Worm (Caenorhabditis elegans) whole organism, young adult: ENCODE measurements around the gene prx-19.

Experiments
- B0019.2 ChIP-seq: fragments of 200-800 bp; sonication (Bioruptor generic); conservative IDR thresholded peaks from 2 replicates; pipeline ENCODE4 v1.3.6; 2022; ENCODE audit warnings: missing genetic modification reagents, missing genetic modification characterization, missing compliant biosample characterization
- D2030.7 ChIP-seq: fragments of 200-800 bp; sonication (Bioruptor generic); IDR thresholded peaks from 2 replicates; pipeline ENCODE4 v1.3.6; 2022; ENCODE audit warnings: missing genetic modification reagents, missing genetic modification characterization, missing compliant biosample characterization
- F23B12.7 ChIP-seq: sonication (generic microtip); optimal IDR thresholded peaks from 2 replicates; lab custom pipeline; 2017; ENCODE audit warnings: missing genetic modification characterization, mild to moderate bottlenecking, missing compliant biosample characterization, antibody characterized with exemption, moderate library complexity; ENCODE audit not compliant: insufficient read depth
- F33H1.4 ChIP-seq: fragments of 200-800 bp; sonication (Bioruptor generic); IDR thresholded peaks from 2 replicates; pipeline ENCODE4 v1.3.6; 2022; ENCODE audit warnings: missing genetic modification reagents, missing genetic modification characterization, missing compliant biosample characterization
- F39B2.1 ChIP-seq: fragments of 200-800 bp; sonication (Bioruptor generic); IDR thresholded peaks from 2 replicates; pipeline ENCODE4 v1.3.6; 2022; ENCODE audit warnings: missing genetic modification reagents, missing genetic modification characterization, missing compliant biosample characterization
- F52B5.7 ChIP-seq: sonication (generic microtip); optimal IDR thresholded peaks from 2 replicates; lab custom pipeline; 2016; ENCODE audit warnings: mild to moderate bottlenecking, missing genetic modification characterization, missing compliant biosample characterization
- F57C9.4 ChIP-seq: sonication (generic microtip); optimal IDR thresholded peaks from 2 replicates; lab custom pipeline; 2017; ENCODE audit warnings: mild to moderate bottlenecking, missing genetic modification characterization, missing compliant biosample characterization
- K12H6.12 ChIP-seq: fragments of 200-800 bp; sonication (Bioruptor generic); optimal IDR thresholded peaks from 2 replicates; lab custom pipeline; 2018; ENCODE audit warnings: mild to moderate bottlenecking, missing genetic modification characterization, missing compliant biosample characterization
- T26A5.8 ChIP-seq: sonication (generic microtip); optimal IDR thresholded peaks from 2 replicates; lab custom pipeline; 2016; ENCODE audit warnings: missing genetic modification characterization, missing compliant biosample characterization
- Y67H2A.10 ChIP-seq: fragments of 200-800 bp; sonication (Bioruptor generic); conservative IDR thresholded peaks from 2 replicates; pipeline ENCODE4 v1.3.6; 2022; ENCODE audit warnings: missing genetic modification reagents, missing genetic modification characterization, missing compliant biosample characterization
- akir-1 ChIP-seq: fragments of 200-800 bp; sonication (Bioruptor generic); optimal IDR thresholded peaks from 2 replicates; lab custom pipeline; 2018; ENCODE audit warnings: mild to moderate bottlenecking, missing genetic modification characterization, moderate library complexity, missing compliant biosample characterization
- ama-1 ChIP-seq, 3 experiments: fragments of 150-350 bp in 1 of 3; sonication (generic microtip) in 2 of 3; optimal IDR thresholded peaks; 2 replicates each; lab custom pipeline; 2014 to 2018; ENCODE audit warnings: missing biosample characterization in 2 of 3, missing genetic modification characterization in 2 of 3, missing genetic modification reagents in 2 of 3
- aptf-3 ChIP-seq: fragments of 200-800 bp; sonication (Bioruptor generic); IDR thresholded peaks from 2 replicates; pipeline ENCODE4 v1.3.6; 2022; ENCODE audit warnings: missing genetic modification characterization, missing compliant biosample characterization
- attf-5 ChIP-seq: fragments of 200-800 bp; sonication (Bioruptor generic); optimal IDR thresholded peaks from 2 replicates; lab custom pipeline; 2018; ENCODE audit warnings: mild to moderate bottlenecking, missing genetic modification characterization, missing compliant biosample characterization
- cebp-2 ChIP-seq: fragments of 200-800 bp; sonication (Bioruptor generic); IDR thresholded peaks from 2 replicates; pipeline ENCODE4 v1.3.6; 2022; ENCODE audit warnings: missing genetic modification characterization, missing compliant biosample characterization
- ceh-27 ChIP-seq: fragments of 200-800 bp; sonication (Bioruptor generic); optimal IDR thresholded peaks from 2 replicates; lab custom pipeline; 2018; ENCODE audit warnings: mild to moderate bottlenecking, missing genetic modification characterization, moderate library complexity, missing compliant biosample characterization
- ceh-40 ChIP-seq: fragments of 200-800 bp; sonication (Bioruptor generic); IDR thresholded peaks from 2 replicates; pipeline ENCODE4 v1.3.6; 2022; ENCODE audit warnings: missing genetic modification characterization, missing compliant biosample characterization
- chd-7 ChIP-seq: sonication (generic microtip); optimal IDR thresholded peaks from 2 replicates; lab custom pipeline; 2016; ENCODE audit warnings: mild to moderate bottlenecking, missing genetic modification characterization, moderate library complexity, missing compliant biosample characterization
- egl-44 ChIP-seq: fragments of 200-800 bp; sonication (Bioruptor generic); IDR thresholded peaks from 2 replicates; pipeline ENCODE4 v1.3.6; 2022; ENCODE audit warnings: missing genetic modification reagents, missing genetic modification characterization, missing compliant biosample characterization
- egrh-3 ChIP-seq: fragments of 200-800 bp; sonication (Bioruptor generic); IDR thresholded peaks from 2 replicates; pipeline ENCODE4 v1.3.6; 2022; ENCODE audit warnings: missing genetic modification reagents, missing genetic modification characterization, missing compliant biosample characterization
- him-1 ChIP-seq: sonication (generic microtip); optimal IDR thresholded peaks from 2 replicates; lab custom pipeline; 2016; ENCODE audit warnings: missing genotype, missing genetic modification reagents, missing genetic modification characterization, missing compliant biosample characterization
- hlh-12 ChIP-seq: sonication (generic microtip); optimal IDR thresholded peaks from 2 replicates; lab custom pipeline; 2016; ENCODE audit warnings: missing genetic modification characterization, missing compliant biosample characterization
- hlh-26 ChIP-seq: fragments of 200-800 bp; sonication (Bioruptor generic); conservative IDR thresholded peaks from 2 replicates; pipeline ENCODE4 v1.3.6; 2022; ENCODE audit warnings: missing genetic modification reagents, missing genetic modification characterization, missing compliant biosample characterization
- let-526 ChIP-seq: fragments of 200-800 bp; sonication (Bioruptor generic); IDR thresholded peaks from 2 replicates; pipeline ENCODE4 v1.3.6; 2022; ENCODE audit warnings: missing genetic modification reagents, missing genetic modification characterization, missing compliant biosample characterization
- let-607 ChIP-seq, 2 experiments: fragments of 200-800 bp in 1 of 2; sonication (Bioruptor generic) in 1 of 2; sonication (generic microtip) in 1 of 2; optimal IDR thresholded peaks; 2 replicates each; lab custom pipeline; 2016 to 2018; ENCODE audit warnings: mild to moderate bottlenecking in 2 of 2, missing compliant biosample characterization in 2 of 2, missing genetic modification characterization in 2 of 2, moderate library complexity in 2 of 2, missing genotype in 1 of 2
- lin-35 ChIP-seq, 3 experiments: fragments of 150-350 bp in 2 of 3; sonication (generic microtip) in 1 of 3; optimal IDR thresholded peaks; 2 replicates each; lab custom pipeline; 2014 to 2018; ENCODE audit warnings: missing biosample characterization in 3 of 3, missing genetic modification characterization in 3 of 3, missing genetic modification reagents in 3 of 3
- lin-40 ChIP-seq: sonication (generic microtip); optimal IDR thresholded peaks from 2 replicates; lab custom pipeline; 2016; ENCODE audit warnings: missing genetic modification characterization, mild to moderate bottlenecking, missing compliant biosample characterization, missing genotype, missing genetic modification reagents
- lir-1 ChIP-seq: fragments of 200-800 bp; sonication (Bioruptor generic); conservative IDR thresholded peaks from 2 replicates; pipeline ENCODE4 v1.3.6; 2022; ENCODE audit warnings: missing genetic modification reagents, missing genetic modification characterization, missing compliant biosample characterization
- mes-4 ChIP-seq: sonication (generic microtip); optimal IDR thresholded peaks from 2 replicates; lab custom pipeline; 2016; ENCODE audit warnings: missing genotype, missing genetic modification characterization, missing compliant biosample characterization
- mxl-1 ChIP-seq: sonication (generic microtip); optimal IDR thresholded peaks from 2 replicates; lab custom pipeline; 2016; ENCODE audit warnings: missing genetic modification characterization, missing compliant biosample characterization
- nfya-1 ChIP-seq: sonication (generic microtip); optimal IDR thresholded peaks from 2 replicates; lab custom pipeline; 2017; ENCODE audit warnings: antibody characterized with exemption, missing compliant biosample characterization, missing genetic modification characterization, borderline replicate concordance; ENCODE audit not compliant: insufficient read depth
- nfya-2 ChIP-seq: fragments of 200-800 bp; sonication (Bioruptor generic); IDR thresholded peaks from 2 replicates; pipeline ENCODE4 v1.3.6; 2022; ENCODE audit warnings: missing genetic modification reagents, missing genetic modification characterization, missing compliant biosample characterization
- nfyb-1 ChIP-seq: fragments of 200-800 bp; sonication (Bioruptor generic); IDR thresholded peaks from 2 replicates; pipeline ENCODE4 v1.3.6; 2022; ENCODE audit warnings: missing genetic modification reagents, missing genetic modification characterization, missing compliant biosample characterization
- nhr-90 ChIP-seq: sonication (generic microtip); optimal IDR thresholded peaks from 2 replicates; lab custom pipeline; 2016; ENCODE audit warnings: missing genotype, mild to moderate bottlenecking, missing genetic modification characterization, missing compliant biosample characterization
- pbrm-1 ChIP-seq: fragments of 200-800 bp; sonication (Bioruptor generic); IDR thresholded peaks from 2 replicates; pipeline ENCODE4 v1.3.6; 2022; ENCODE audit warnings: missing genetic modification reagents, missing genetic modification characterization, missing compliant biosample characterization
- pha-4 ChIP-seq: fragments of 150-350 bp; sonication (generic microtip); optimal IDR thresholded peaks from 2 replicates; lab custom pipeline; 2014; ENCODE audit warnings: missing biosample characterization, missing genetic modification reagents, missing genetic modification characterization
- repo-1 ChIP-seq: sonication (generic microtip); optimal IDR thresholded peaks from 2 replicates; lab custom pipeline; 2017; ENCODE audit warnings: mild to moderate bottlenecking, missing genetic modification characterization, missing compliant biosample characterization
- sdz-38 ChIP-seq: sonication (generic microtip); optimal IDR thresholded peaks from 2 replicates; lab custom pipeline; 2016; ENCODE audit warnings: missing genotype, missing genetic modification characterization, missing compliant biosample characterization
- sea-2 ChIP-seq: fragments of 200-800 bp; sonication (Bioruptor generic); IDR thresholded peaks from 2 replicates; pipeline ENCODE4 v1.3.6; 2022; ENCODE audit warnings: missing genetic modification characterization, missing compliant biosample characterization
- snpc-1.3 ChIP-seq: sonication (generic microtip); optimal IDR thresholded peaks from 2 replicates; lab custom pipeline; 2017; ENCODE audit warnings: missing genetic modification characterization, mild to moderate bottlenecking, missing compliant biosample characterization, antibody characterized with exemption, moderate library complexity, missing genotype, missing genetic modification reagents; ENCODE audit not compliant: insufficient read depth
- snpc-3.4 ChIP-seq: sonication (generic microtip); optimal IDR thresholded peaks from 2 replicates; lab custom pipeline; 2017; ENCODE audit warnings: missing genetic modification characterization, mild to moderate bottlenecking, missing compliant biosample characterization, antibody characterized with exemption, moderate library complexity, missing genotype, missing genetic modification reagents
- tbx-9 ChIP-seq: sonication (generic microtip); optimal IDR thresholded peaks from 2 replicates; lab custom pipeline; 2016; ENCODE audit warnings: borderline replicate concordance, missing genetic modification characterization, inconsistent platforms, missing compliant biosample characterization
- unc-62 ChIP-seq: fragments of 150-350 bp; optimal IDR thresholded peaks from 2 replicates; lab custom pipeline; 2014; ENCODE audit warnings: missing biosample characterization, missing genetic modification reagents, missing genetic modification characterization
- ztf-18 ChIP-seq: sonication (generic microtip); optimal IDR thresholded peaks from 2 replicates; lab custom pipeline; 2016; ENCODE audit warnings: missing genotype, mild to moderate bottlenecking, missing genetic modification characterization, missing compliant biosample characterization
- ztf-22 ChIP-seq: fragments of 200-800 bp; sonication (Bioruptor generic); optimal IDR thresholded peaks from 2 replicates; lab custom pipeline; 2018; ENCODE audit warnings: mild to moderate bottlenecking, missing genetic modification characterization, moderate library complexity, missing compliant biosample characterization
- ztf-3 ChIP-seq: fragments of 200-800 bp; sonication (Bioruptor generic); optimal IDR thresholded peaks from 2 replicates; lab custom pipeline; 2018; ENCODE audit warnings: mild to moderate bottlenecking, missing genetic modification characterization, missing compliant biosample characterization

prx-19 gene

ce11 chrIII:8799964-8800795, 8.9 kb downstream of the prx-19 start, which contains the start of gene F54F2.6 (continued):
- TF ChIP-seq nfya-2 (GFP tag; lab: Robert Waterston, UW) (no peak), D2030.7 (GFP tag; lab: Robert Waterston, UW) (no peak), egl-44 (GFP tag; lab: Robert Waterston, UW) (peak; percentile 69; the same call in 1 of the 2 replicates), hlh-12 (tag; lab: Kevin White, UChicago) (no peak), akir-1 (GFP tag; lab: Kevin White, UChicago) (no peak), F57C9.4 (no peak), lin-35 (GFP tag; optimal IDR thresholded peaks at IDR 0.05; lab: Kevin White, UChicago) (peak in 1 of 3 experiments; percentile 78), mes-4 (tag; lab: Kevin White, UChicago) (no peak), ceh-27 (peak; percentile 88), pha-4 (tag; lab: Kevin White, UChicago) (no peak), him-1 (tag; lab: Kevin White, UChicago) (no peak), nfya-1 (no peak), ceh-40 (no peak), F52B5.7 (tag; lab: Kevin White, UChicago) (no peak), F23B12.7 (no peak), let-607 (tag; optimal IDR thresholded peaks at IDR 0.05; lab: Kevin White, UChicago) (peak in 1 of 2 experiments; percentile 36), chd-7 (tag; lab: Kevin White, UChicago) (peak; percentile 82), ama-1 (optimal IDR thresholded peaks at IDR 0.05; lab: Kevin White, UChicago) (no peak), ama-1 (GFP tag; optimal IDR thresholded peaks at IDR 0.05; lab: Kevin White, UChicago) (peak in 1 of 2 experiments; percentile 23), ztf-3 (GFP tag; lab: Kevin White, UChicago) (peak; percentile 53), cebp-2 (GFP tag; lab: Robert Waterston, UW) (no peak), F39B2.1 (GFP tag; lab: Robert Waterston, UW) (no peak), pbrm-1 (GFP tag; lab: Robert Waterston, UW) (0 out of 2 replicates have a peak, but pooled peaks have one; percentile 10), snpc-1.3 (tag; lab: Kevin White, UChicago) (no peak), tbx-9 (no peak), mxl-1 (tag; lab: Kevin White, UChicago) (no peak), ztf-18 (tag; lab: Kevin White, UChicago) (no peak), T26A5.8 (tag; lab: Kevin White, UChicago) (no peak), lin-40 (tag; lab: Kevin White, UChicago) (peak; percentile 77), hlh-26 (GFP tag; lab: Robert Waterston, UW) (no peak), snpc-3.4 (tag; lab: Kevin White, UChicago) (no peak), attf-5 (peak; percentile 86), Y67H2A.10 (GFP tag; lab: Robert Waterston, UW) (no peak), K12H6.12 (peak; percentile 97), unc-62 (no peak), F33H1.4 (no peak), let-526 (GFP tag; lab: Robert Waterston, UW) (no peak), aptf-3 (GFP tag; lab: Robert Waterston, UW) (no peak), nfyb-1 (0 out of 2 replicates have a peak, but pooled peaks have one; percentile 50), repo-1 (tag; lab: Kevin White, UChicago) (peak; percentile 57), nhr-90 (no peak), egrh-3 (GFP tag; lab: Robert Waterston, UW) (peak; percentile 83), ztf-22 (no peak), sea-2 (no peak), B0019.2 (GFP tag; lab: Robert Waterston, UW) (no peak), lir-1 (GFP tag; lab: Robert Waterston, UW) (no peak), sdz-38 (no peak)
